Worm (Caenorhabditis elegans) whole organism, late embryonic: Measurements from ENCODE around the gene ZC53.2.
A peak's percentile ranks its signal among the peaks of the same experiment; 100 is the strongest.

Source experiments
- C08G9.2 ChIP-seq: sonication (generic microtip); optimal IDR thresholded peaks from 2 replicates; lab custom pipeline; 2016; ENCODE audit warnings: mild to moderate bottlenecking, missing genetic modification characterization, moderate library complexity, missing compliant biosample characterization
- C38D4.7 ChIP-seq: fragments of 200-800 bp; sonication (Bioruptor generic); optimal IDR thresholded peaks from 2 replicates; lab custom pipeline; 2018; ENCODE audit warnings: mild to moderate bottlenecking, missing genetic modification characterization, moderate library complexity, missing compliant biosample characterization
- K02D7.2 ChIP-seq: sonication (generic microtip); optimal IDR thresholded peaks from 2 replicates; lab custom pipeline; 2017; ENCODE audit warnings: mild to moderate bottlenecking, missing genetic modification characterization, missing compliant biosample characterization
- T23F11.4 ChIP-seq: fragments of 200-800 bp; sonication (Bioruptor generic); optimal IDR thresholded peaks from 2 replicates; lab custom pipeline; 2018; ENCODE audit warnings: mild to moderate bottlenecking, missing genetic modification characterization, missing compliant biosample characterization
- ahr-1 ChIP-seq: sonication (generic microtip); optimal IDR thresholded peaks from 2 replicates; lab custom pipeline; 2016; ENCODE audit warnings: missing genetic modification characterization, missing compliant biosample characterization
- ama-1 ChIP-seq: fragments of 150-350 bp; optimal IDR thresholded peaks from 2 replicates; lab custom pipeline; 2014
- ceh-14 ChIP-seq: sonication (generic microtip); optimal IDR thresholded peaks from 2 replicates; lab custom pipeline; 2016; ENCODE audit warnings: missing genotype, missing genetic modification characterization, missing compliant biosample characterization
- ceh-22 ChIP-seq: sonication (generic microtip); optimal IDR thresholded peaks from 2 replicates; lab custom pipeline; 2017; ENCODE audit warnings: missing biosample characterization, missing genetic modification characterization
- ceh-24 ChIP-seq: sonication (generic microtip); optimal IDR thresholded peaks from 2 replicates; lab custom pipeline; 2016; ENCODE audit warnings: mild to moderate bottlenecking, missing genetic modification characterization, missing compliant biosample characterization
- ceh-45 ChIP-seq: fragments of 200-800 bp; sonication (Bioruptor generic); IDR thresholded peaks from 2 replicates; pipeline ENCODE4 v1.3.6; 2022; ENCODE audit warnings: missing genetic modification reagents, missing genetic modification characterization, missing compliant biosample characterization
- ceh-6 ChIP-seq: fragments of 200-800 bp; sonication (Bioruptor generic); optimal IDR thresholded peaks from 2 replicates; lab custom pipeline; 2018; ENCODE audit warnings: mild to moderate bottlenecking, missing genetic modification characterization, missing compliant biosample characterization
- dve-1 ChIP-seq: sonication (generic microtip); optimal IDR thresholded peaks from 2 replicates; lab custom pipeline; 2017; ENCODE audit warnings: antibody characterized with exemption, mild to moderate bottlenecking, missing genetic modification characterization, missing compliant biosample characterization
- elt-2 ChIP-seq: sonication (generic microtip); optimal IDR thresholded peaks from 2 replicates; lab custom pipeline; 2016; ENCODE audit warnings: missing genetic modification reagents, missing genetic modification characterization, missing compliant biosample characterization
- elt-4 ChIP-seq: sonication (generic microtip); optimal IDR thresholded peaks from 2 replicates; lab custom pipeline; 2016; ENCODE audit warnings: missing genetic modification characterization, missing compliant biosample characterization
- ets-4 ChIP-seq: sonication (generic microtip); optimal IDR thresholded peaks from 2 replicates; lab custom pipeline; 2016; ENCODE audit warnings: missing genetic modification characterization, missing compliant biosample characterization
- eyg-1 ChIP-seq: sonication (generic microtip); optimal IDR thresholded peaks from 2 replicates; lab custom pipeline; 2016; ENCODE audit warnings: missing genotype, missing genetic modification characterization, missing compliant biosample characterization
- fax-1 ChIP-seq: sonication (generic microtip); optimal IDR thresholded peaks from 2 replicates; lab custom pipeline; 2016; ENCODE audit warnings: missing genotype, missing genetic modification characterization, missing compliant biosample characterization
- fkh-10 ChIP-seq: fragments of 150-350 bp; optimal IDR thresholded peaks from 2 replicates; lab custom pipeline; 2014; ENCODE audit warnings: missing biosample characterization, missing genetic modification reagents, missing genetic modification characterization
- hlh-13 ChIP-seq: fragments of 200-800 bp; sonication (Bioruptor generic); optimal IDR thresholded peaks from 2 replicates; lab custom pipeline; 2018; ENCODE audit warnings: mild to moderate bottlenecking, missing genetic modification characterization, missing compliant biosample characterization
- hlh-15 ChIP-seq: sonication (generic microtip); optimal IDR thresholded peaks from 2 replicates; lab custom pipeline; 2016; ENCODE audit warnings: missing genetic modification characterization, missing compliant biosample characterization
- hlh-6 ChIP-seq: sonication (generic microtip); optimal IDR thresholded peaks from 2 replicates; lab custom pipeline; 2016; ENCODE audit warnings: missing genotype, missing genetic modification characterization, missing compliant biosample characterization
- hlh-8 ChIP-seq: sonication (generic microtip); optimal IDR thresholded peaks from 2 replicates; lab custom pipeline; 2016; ENCODE audit warnings: missing genotype, missing genetic modification characterization, missing compliant biosample characterization
- lim-6 ChIP-seq: sonication (generic microtip); optimal IDR thresholded peaks from 2 replicates; lab custom pipeline; 2016; ENCODE audit warnings: missing genetic modification characterization, missing compliant biosample characterization
- madf-2 ChIP-seq: sonication (generic microtip); optimal IDR thresholded peaks from 2 replicates; lab custom pipeline; 2017; ENCODE audit warnings: missing genetic modification characterization, missing compliant biosample characterization
- mec-3 ChIP-seq: sonication (generic microtip); optimal IDR thresholded peaks from 2 replicates; lab custom pipeline; 2016; ENCODE audit warnings: borderline replicate concordance, missing genetic modification characterization, missing compliant biosample characterization
- nfya-1 ChIP-seq: sonication (generic microtip); optimal IDR thresholded peaks from 2 replicates; lab custom pipeline; 2017; ENCODE audit warnings: missing genetic modification characterization, mild to moderate bottlenecking, missing compliant biosample characterization, antibody characterized with exemption, moderate library complexity
- nhr-11 ChIP-seq: fragments of 150-350 bp; optimal IDR thresholded peaks from 2 replicates; lab custom pipeline; 2014; ENCODE audit warnings: missing biosample characterization, missing genetic modification characterization
- npax-4 ChIP-seq: sonication (generic microtip); optimal IDR thresholded peaks from 2 replicates; lab custom pipeline; 2016; ENCODE audit warnings: missing genetic modification characterization, missing compliant biosample characterization
- pat-9 ChIP-seq: fragments of 200-800 bp; sonication (Bioruptor generic); optimal IDR thresholded peaks from 2 replicates; lab custom pipeline; 2018; ENCODE audit warnings: mild to moderate bottlenecking, missing genetic modification characterization, moderate library complexity, missing compliant biosample characterization
- pha-2 ChIP-seq: sonication (generic microtip); optimal IDR thresholded peaks from 2 replicates; lab custom pipeline; 2017; ENCODE audit warnings: mild to moderate bottlenecking, missing genetic modification characterization, missing compliant biosample characterization
- pha-4 ChIP-seq: fragments of 150-350 bp; optimal IDR thresholded peaks from 2 replicates; lab custom pipeline; 2018; ENCODE audit warnings: missing biosample characterization, missing genetic modification reagents, missing genetic modification characterization
- ref-2 ChIP-seq: sonication (generic microtip); optimal IDR thresholded peaks from 2 replicates; lab custom pipeline; 2016; ENCODE audit warnings: missing genetic modification characterization, missing compliant biosample characterization
- rnt-1 ChIP-seq: sonication (generic microtip); optimal IDR thresholded peaks from 2 replicates; lab custom pipeline; 2016; ENCODE audit warnings: missing genetic modification characterization, missing compliant biosample characterization
- sdc-2 ChIP-seq: sonication (generic microtip); optimal IDR thresholded peaks from 2 replicates; lab custom pipeline; 2016; ENCODE audit warnings: missing genotype, missing genetic modification characterization, missing compliant biosample characterization
- sox-2 ChIP-seq: fragments of 200-800 bp; sonication (Bioruptor generic); IDR thresholded peaks from 2 replicates; pipeline ENCODE4 v1.3.6; 2022; ENCODE audit warnings: missing genetic modification reagents, missing genetic modification characterization, missing compliant biosample characterization
- sox-4 ChIP-seq: sonication (generic microtip); optimal IDR thresholded peaks from 2 replicates; lab custom pipeline; 2017; ENCODE audit warnings: mild to moderate bottlenecking, missing genetic modification characterization, inconsistent platforms, missing compliant biosample characterization
- tbx-2 ChIP-seq: sonication (generic microtip); optimal IDR thresholded peaks from 2 replicates; lab custom pipeline; 2016; ENCODE audit warnings: missing genetic modification characterization, missing compliant biosample characterization
- tbx-7 ChIP-seq: sonication (generic microtip); optimal IDR thresholded peaks from 2 replicates; lab custom pipeline; 2016; ENCODE audit warnings: missing genotype, missing genetic modification characterization, missing compliant biosample characterization
- ttx-3 ChIP-seq: sonication (generic microtip); optimal IDR thresholded peaks from 2 replicates; lab custom pipeline; 2016; ENCODE audit warnings: missing genetic modification reagents, missing genetic modification characterization, missing compliant biosample characterization
- unc-3 ChIP-seq, 2 experiments: fragments of 200-800 bp in 1 of 2; sonication (Bioruptor generic) in 1 of 2; sonication (generic microtip) in 1 of 2; conservative IDR thresholded peaks in 1 of 2; optimal IDR thresholded peaks in 1 of 2; 2 replicates each; pipeline versions ENCODE4 v1.3.6 to Lab custom; 2016 to 2022; ENCODE audit warnings: missing compliant biosample characterization in 2 of 2, missing genetic modification characterization in 2 of 2, missing genetic modification reagents in 1 of 2
- unc-42 ChIP-seq: sonication (generic microtip); optimal IDR thresholded peaks from 2 replicates; lab custom pipeline; 2016; ENCODE audit warnings: missing genotype, missing genetic modification characterization, missing compliant biosample characterization

ZC53.2 gene

DNA sequence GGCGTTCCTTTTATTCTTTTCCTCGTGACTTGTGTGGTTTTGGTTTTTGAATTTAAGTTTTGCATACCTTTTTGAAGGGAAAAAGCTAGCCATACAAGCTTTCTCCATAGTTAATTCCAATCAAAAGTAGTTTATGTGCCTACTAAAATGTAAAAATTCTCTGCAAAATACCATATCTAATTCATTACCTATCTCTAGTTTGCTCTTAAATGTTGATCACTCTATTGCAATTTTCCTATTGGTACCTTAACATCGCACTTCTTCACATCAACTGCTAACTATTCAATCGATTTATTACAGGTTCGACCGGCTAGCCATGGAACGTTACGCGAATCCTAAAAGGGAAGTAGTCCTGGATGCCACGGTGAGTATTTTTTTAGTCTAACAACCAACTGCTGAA lies 38.2 kb upstream of the ZC53.2 start, which contains the start of gene F52D2.7:
TSS of gene F52D2.7 (plus strand) at position 301 of the 400 bp plus-strand sequence.
- TF ChIP-seq madf-2 (no peak), eyg-1 (tag; lab: Kevin White, UChicago) (no peak), ceh-22 (tag; lab: Kevin White, UChicago) (no peak), ceh-45 (no peak), hlh-6 (tag; lab: Kevin White, UChicago) (no peak), sox-2 (GFP tag; lab: Robert Waterston, UW) (no peak), hlh-8 (tag; lab: Kevin White, UChicago) (no peak), unc-42 (no peak), ceh-6 (GFP tag; lab: Kevin White, UChicago) (no peak), rnt-1 (tag; lab: Kevin White, UChicago) (no peak), K02D7.2 (no peak), ref-2 (tag; lab: Kevin White, UChicago) (no peak), mec-3 (tag; lab: Kevin White, UChicago) (no peak), C38D4.7 (no peak), pat-9 (tag; lab: Kevin White, UChicago) (no peak)
- TF ChIP-seq, all 69 proteins: peak for 0

DNA sequence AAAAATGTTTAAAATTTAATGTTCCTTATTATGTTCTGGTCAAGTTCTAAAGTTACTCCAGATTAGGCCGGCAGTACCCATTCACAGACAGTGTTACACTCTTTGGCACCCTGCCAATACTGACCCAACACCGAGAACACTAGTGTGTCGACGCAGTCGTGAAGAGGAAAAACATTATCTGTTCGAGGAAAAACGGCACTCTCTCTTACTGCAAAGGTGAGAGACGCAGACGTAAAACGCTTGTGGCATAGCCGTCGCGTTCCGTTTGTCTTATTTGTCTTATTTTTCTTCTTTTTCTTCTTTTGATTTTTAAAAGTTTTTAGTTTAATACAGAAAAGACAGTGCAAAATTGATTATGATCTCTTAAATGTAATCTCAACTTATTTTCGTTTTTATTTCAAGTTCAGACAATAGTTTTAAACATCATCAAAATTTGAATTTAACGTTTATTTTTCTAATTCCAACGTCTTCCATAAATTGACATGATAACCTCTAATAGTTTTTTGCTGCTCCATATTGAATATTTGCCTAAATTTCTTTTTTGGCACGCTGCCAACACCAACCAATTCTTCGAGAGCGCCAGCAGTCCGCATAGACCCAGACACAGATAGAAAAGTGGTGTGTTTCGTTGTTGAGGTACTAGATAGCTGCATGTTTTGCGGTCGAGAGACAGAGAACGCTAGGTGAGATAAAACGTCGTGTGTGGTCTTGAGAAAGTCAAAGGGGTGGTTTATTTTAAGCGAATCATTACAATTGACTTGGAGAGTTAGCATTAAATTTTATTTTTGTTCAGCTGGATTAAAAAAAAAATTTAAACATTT lies 37.1 kb upstream of the ZC53.2 start:
- TF ChIP-seq nfya-1 (tag; lab: Kevin White, UChicago) (peak; percentile 9), sdc-2 (tag; lab: Kevin White, UChicago) (peak; percentile 95), eyg-1 (tag; lab: Kevin White, UChicago) (no peak), rnt-1 (tag; lab: Kevin White, UChicago) (peak; percentile 93), C38D4.7 (no peak), T23F11.4 (no peak)
- TF ChIP-seq, all 69 proteins: peak for 3

DNA sequence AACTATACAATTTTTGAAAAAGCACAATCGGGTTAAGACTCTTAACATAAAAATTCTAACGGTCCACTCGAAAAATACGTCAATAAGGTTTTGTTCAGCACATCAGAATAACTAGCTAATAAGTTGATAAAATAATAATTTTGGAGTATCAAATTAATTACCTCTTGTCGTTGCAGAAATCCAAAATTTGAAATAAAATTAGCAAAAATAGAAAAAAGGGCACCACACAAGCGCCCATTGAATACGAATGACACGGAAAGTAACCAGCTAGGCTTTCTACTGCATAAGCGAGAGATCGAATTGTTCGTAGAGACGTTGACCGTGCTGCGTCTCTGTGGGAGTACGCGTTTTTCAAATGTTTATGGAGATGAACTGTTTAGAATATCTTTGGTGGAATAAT lies 35.0 kb upstream of the ZC53.2 start:
- no peak for TF ChIP-seq fax-1
- TF ChIP-seq elt-4: no peak
- no peak for TF ChIP-seq ceh-14
- TF ChIP-seq ets-4 (tag; lab: Kevin White, UChicago): no peak
- no peak for TF ChIP-seq unc-42
- no peak for TF ChIP-seq ttx-3
- no peak for TF ChIP-seq lim-6
- no peak for TF ChIP-seq sox-4 (tag; lab: Kevin White, UChicago)
- no peak for TF ChIP-seq unc-3 (GFP tag; conservative IDR thresholded peaks at IDR 0.05; lab: Robert Waterston, UW)
- no peak for TF ChIP-seq unc-3 (tag; optimal IDR thresholded peaks at IDR 0.05; lab: Kevin White, UChicago)
- TF ChIP-seq pha-2 (tag; lab: Kevin White, UChicago): no peak
- TF ChIP-seq hlh-15: no peak
- no peak for TF ChIP-seq npax-4 (tag; lab: Kevin White, UChicago)
- TF ChIP-seq tbx-2 (tag; lab: Kevin White, UChicago): no peak
- no peak for TF ChIP-seq elt-2 (tag; lab: Kevin White, UChicago)

ce11 chrX:1939887-1940286 lies 15.8 kb upstream of the ZC53.2 start, which contains the start of gene Y59E1A.4:
TSS of gene Y59E1A.4 (minus strand) at chrX:1939987.
- TF ChIP-seq dve-1 (tag; lab: Kevin White, UChicago): no peak
- TF ChIP-seq ceh-24: no peak
- TF ChIP-seq nhr-11: no peak
- TF ChIP-seq pha-4 (tag; lab: Kevin White, UChicago): no peak
- TF ChIP-seq tbx-7 (tag; lab: Kevin White, UChicago): no peak
- TF ChIP-seq unc-42: no peak
- no peak for TF ChIP-seq elt-2 (tag; lab: Kevin White, UChicago)
- no peak for TF ChIP-seq nfya-1 (tag; lab: Kevin White, UChicago)
- no peak for TF ChIP-seq fkh-10 (GFP tag; lab: Kevin White, UChicago)
- TF ChIP-seq C08G9.2 (tag; lab: Kevin White, UChicago): no peak
- no peak for TF ChIP-seq ceh-14
- TF ChIP-seq hlh-13: no peak
- no peak for TF ChIP-seq ceh-6 (GFP tag; lab: Kevin White, UChicago)
- TF ChIP-seq ama-1 (lab: Kevin White, UChicago): no peak
- TF ChIP-seq sox-2 (GFP tag; lab: Robert Waterston, UW): no peak
- TF ChIP-seq ahr-1: no peak
